Worm (Caenorhabditis elegans) whole organism, L3 larva: ENCODE results near the gene nhr-142.

ENCODE experiments used
- egl-5 ChIP-seq: fragments of 150-350 bp; optimal IDR thresholded peaks from 2 replicates; lab custom pipeline; 2017; ENCODE audit warnings: missing biosample characterization, missing genetic modification reagents, missing genetic modification characterization, inconsistent platforms
- fos-1 ChIP-seq: fragments of 150-350 bp; optimal IDR thresholded peaks from 2 replicates; lab custom pipeline; 2014; ENCODE audit warnings: missing biosample characterization, missing genetic modification characterization
- nhr-67 ChIP-seq: fragments of 150-350 bp; optimal IDR thresholded peaks from 2 replicates; lab custom pipeline; 2014; ENCODE audit warnings: missing biosample characterization, missing genetic modification characterization

ce11 chrV:5746237-5746636, 44.1 kb downstream of the nhr-142 start:
- no peak for TF ChIP-seq egl-5 (tag; lab: Kevin White, UChicago)
- no peak for TF ChIP-seq nhr-67 (tag; lab: Kevin White, UChicago)
- TF ChIP-seq fos-1 (tag; lab: Kevin White, UChicago) = no peak
